Worm (Caenorhabditis elegans): ENCODE measurements around the gene F32F2.4.

- no peak for TF ChIP-seq ztf-4 (tag; optimal IDR thresholded peaks at IDR 0.05)
- TF ChIP-seq fkh-10 (GFP tag; optimal IDR thresholded peaks at IDR 0.05) = no peak
- TF ChIP-seq nhr-11 (tag; optimal IDR thresholded peaks at IDR 0.05) = no peak
- TF ChIP-seq ztf-11 (tag; optimal IDR thresholded peaks at IDR 0.05) = no peak
- no peak for TF ChIP-seq hmg-11 (tag; optimal IDR thresholded peaks at IDR 0.05)
- no peak for TF ChIP-seq skn-1 (tag; optimal IDR thresholded peaks at IDR 0.05)
- TF ChIP-seq nhr-76 (tag; optimal IDR thresholded peaks at IDR 0.05) = no peak
- no peak for TF ChIP-seq fos-1 (tag; optimal IDR thresholded peaks at IDR 0.05)
- no peak for TF ChIP-seq egl-27 (tag; optimal IDR thresholded peaks at IDR 0.05)
Measured at ce11 chrV:13272275-13272674, 3.8 kb upstream of the F32F2.4 start.

Data from whole organism, L3 larva.